Worm (Caenorhabditis elegans) whole organism, L2 larva: ENCODE results near the gene M28.4.

Experiments used
- ama-1 ChIP-seq: fragments of 150-350 bp; optimal IDR thresholded peaks from 2 replicates; lab custom pipeline; 2018; ENCODE audit warnings: inconsistent platforms
- blmp-1 ChIP-seq: sonication (generic microtip); optimal IDR thresholded peaks from 2 replicates; lab custom pipeline; 2017; ENCODE audit warnings: missing genetic modification characterization, mild to moderate bottlenecking, missing compliant biosample characterization, antibody characterized with exemption, moderate library complexity; ENCODE audit not compliant: insufficient read depth
- elt-3 ChIP-seq: sonication (generic microtip); optimal IDR thresholded peaks from 2 replicates; lab custom pipeline; 2017; ENCODE audit warnings: missing biosample characterization, missing genetic modification characterization
- nhr-11 ChIP-seq: fragments of 150-350 bp; optimal IDR thresholded peaks from 2 replicates; lab custom pipeline; 2014; ENCODE audit warnings: missing biosample characterization, missing genetic modification characterization
- nhr-77 ChIP-seq: fragments of 150-350 bp; optimal IDR thresholded peaks from 2 replicates; lab custom pipeline; 2014; ENCODE audit warnings: missing biosample characterization, missing genetic modification characterization
- unc-39 ChIP-seq: fragments of 150-350 bp; optimal IDR thresholded peaks from 2 replicates; lab custom pipeline; 2014; ENCODE audit warnings: missing biosample characterization, missing genetic modification characterization
- zag-1 ChIP-seq: fragments of 150-350 bp; optimal IDR thresholded peaks from 2 replicates; lab custom pipeline; 2014; ENCODE audit warnings: missing biosample characterization, missing genetic modification characterization
- ztf-1 ChIP-seq: fragments of 200-800 bp; sonication (Bioruptor generic); conservative IDR thresholded peaks from 2 replicates; pipeline ENCODE4 v1.3.6; 2022; ENCODE audit warnings: missing genetic modification characterization, missing compliant biosample characterization

DNA sequence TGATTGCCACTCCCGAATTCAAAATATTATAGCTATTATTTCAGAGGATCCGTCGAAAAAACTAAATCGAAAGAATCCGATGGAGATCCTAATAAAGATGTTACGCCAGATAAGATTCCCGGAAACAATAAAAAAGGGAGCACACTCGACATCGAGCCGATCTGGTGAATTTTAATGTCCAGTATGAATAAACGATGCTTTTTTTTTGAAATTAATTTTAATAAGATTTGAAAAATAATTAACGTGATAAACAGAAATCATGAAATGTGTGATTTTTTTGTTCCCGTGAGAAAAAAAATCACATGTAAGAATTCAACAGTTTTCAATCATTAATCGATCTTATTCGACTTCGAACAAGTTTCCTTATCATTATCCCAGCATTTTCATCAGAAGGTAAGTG, 4.4 kb upstream of the M28.4 start, which contains the start of gene M28.9:
- TF ChIP-seq nhr-77 (tag; lab: Kevin White, UChicago) (no peak), unc-39 (tag; lab: Kevin White, UChicago) (no peak), nhr-11 (tag; lab: Kevin White, UChicago) (no peak), elt-3 (tag; lab: Kevin White, UChicago) (no peak), ama-1 (lab: Kevin White, UChicago) (no peak), ztf-1 (GFP tag; lab: Robert Waterston, UW) (no peak), blmp-1 (tag; lab: Kevin White, UChicago) (no peak), zag-1 (tag; lab: Kevin White, UChicago) (no peak)
